Worm (Caenorhabditis elegans): ENCODE data around the gene K10G9.2.
"Not testable (repeated sequence)": the region's sequence is repeated elsewhere in the genome, so short reads cannot be mapped to it uniquely, and the experiment has no call there.

ce11 chrIII:10266824-10267223 is 18.9 kb upstream of the K10G9.2 start, which contains the start of gene inpp-4B:
- TF ChIP-seq tab-1 (GFP tag; IDR thresholded peaks at IDR 0.05); ref-1 (GFP tag; conservative IDR thresholded peaks at IDR 0.05); ztf-23 (GFP tag; IDR thresholded peaks at IDR 0.05): not testable (repeated sequence)
- 0 out of 2 replicates have a peak, but pooled peaks have one; percentile 11 for TF ChIP-seq T22C8.4 (GFP tag; IDR thresholded peaks at IDR 0.05)
